Worm (Caenorhabditis elegans): ENCODE data around the gene Y38H6C.21.

DNA sequence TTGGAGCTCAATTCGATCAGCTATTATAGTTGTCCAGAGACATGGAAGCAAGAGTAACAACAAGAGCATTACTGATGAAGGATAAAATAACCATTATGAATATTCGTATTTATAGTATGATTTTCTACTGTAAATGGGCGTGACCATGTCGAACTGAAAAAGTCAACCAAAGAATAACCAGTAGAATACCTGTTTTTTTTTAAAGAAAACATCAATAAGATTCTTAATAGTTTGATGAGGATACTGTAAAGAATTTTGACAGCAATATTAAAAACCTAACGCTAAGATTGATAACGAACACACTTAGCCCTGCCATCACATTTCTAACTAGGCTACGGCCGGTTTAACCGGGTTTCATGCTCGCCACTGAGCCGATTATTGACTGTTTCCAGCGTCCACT is 2.1 kb downstream of the Y38H6C.21 start, which contains the start of gene vmo-1:
- no peak for TF ChIP-seq nhr-6 (tag; optimal IDR thresholded peaks at IDR 0.05)
- TF ChIP-seq nhr-11 (tag; optimal IDR thresholded peaks at IDR 0.05), result no peak
- no peak for TF ChIP-seq nhr-77 (tag; optimal IDR thresholded peaks at IDR 0.05)
- TF ChIP-seq skn-1 (tag; optimal IDR thresholded peaks at IDR 0.05), result no peak
- TF ChIP-seq aly-2 (tag; optimal IDR thresholded peaks at IDR 0.05), result no peak
- TF ChIP-seq unc-39 (tag; optimal IDR thresholded peaks at IDR 0.05), result no peak
- no peak for TF ChIP-seq Y55F3AM.14 (GFP tag; optimal IDR thresholded peaks at IDR 0.05)
- TF ChIP-seq ama-1 (optimal IDR thresholded peaks at IDR 0.05), result no peak
- no peak for TF ChIP-seq egl-27 (tag; optimal IDR thresholded peaks at IDR 0.05)
- TF ChIP-seq R02D3.7 (tag; optimal IDR thresholded peaks at IDR 0.05), result no peak
- no peak for TF ChIP-seq nhr-237 (tag; optimal IDR thresholded peaks at IDR 0.05)
- TF ChIP-seq ceh-16 (tag; optimal IDR thresholded peaks at IDR 0.05), result no peak

Measured in whole organism, L2 larva.